Worm (Caenorhabditis elegans): ENCODE data around the gene T04F8.7.

- TF ChIP-seq pqm-1 (tag; optimal IDR thresholded peaks at IDR 0.05) = no peak
- TF ChIP-seq lin-15B (tag; optimal IDR thresholded peaks at IDR 0.05) = no peak
- no peak for TF ChIP-seq nhr-47 (tag; optimal IDR thresholded peaks at IDR 0.05)
- TF ChIP-seq nhr-11 (tag; optimal IDR thresholded peaks at IDR 0.05) = no peak
These were observed 40.3 kb downstream of the T04F8.7 start for ce11 chrX:11640463-11640995.
